Worm (Caenorhabditis elegans) whole organism, young adult: ENCODE data around the gene scl-3.

Source experiments
- lir-1 ChIP-seq: fragments of 200-800 bp; sonication (Bioruptor generic); conservative IDR thresholded peaks from 2 replicates; pipeline ENCODE4 v1.3.6; 2022; ENCODE audit warnings: missing genetic modification reagents, missing genetic modification characterization, missing compliant biosample characterization
- unc-130 ChIP-seq: sonication (generic microtip); optimal IDR thresholded peaks from 2 replicates; lab custom pipeline; 2016; ENCODE audit warnings: missing genetic modification reagents, missing genetic modification characterization, missing compliant biosample characterization

DNA sequence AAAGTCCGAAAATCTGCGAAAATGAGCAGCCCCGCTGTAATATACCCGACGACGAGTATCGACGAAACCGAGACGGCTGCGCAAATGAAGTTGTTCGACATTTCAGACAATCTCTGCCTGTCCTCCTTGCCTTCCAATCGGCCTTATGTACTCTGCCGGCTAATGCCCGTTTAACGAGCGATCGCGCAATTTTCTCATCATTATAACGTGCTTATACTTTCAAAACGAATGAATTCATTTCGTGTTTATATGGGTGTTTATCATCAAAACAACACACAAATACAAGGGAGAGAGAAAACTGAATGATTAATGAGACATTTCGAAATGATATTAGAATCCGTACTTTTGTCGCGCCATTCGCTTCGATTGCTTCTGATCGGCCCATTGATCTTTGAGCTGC, 31.6 kb downstream of the scl-3 start, which contains the start of gene col-132:
- TF ChIP-seq unc-130 (GFP tag; lab: Kevin White, UChicago) (no peak), lir-1 (GFP tag; lab: Robert Waterston, UW) (no peak)
